Worm (Caenorhabditis elegans) whole organism, L4 larva: ENCODE results near the gene fbxa-44.

Source experiments
- dpl-1 ChIP-seq: fragments of 150-350 bp; optimal IDR thresholded peaks from 2 replicates; lab custom pipeline; 2014; ENCODE audit warnings: missing biosample characterization, missing genetic modification reagents, missing genetic modification characterization
- lin-38 ChIP-seq: fragments of 200-800 bp; sonication (Bioruptor generic); IDR thresholded peaks from 2 replicates; pipeline ENCODE4 v1.3.6; 2022; ENCODE audit warnings: missing genetic modification reagents, missing genetic modification characterization, missing compliant biosample characterization
- pqm-1 ChIP-seq: sonication (generic microtip); optimal IDR thresholded peaks from 2 replicates; lab custom pipeline; 2017; ENCODE audit warnings: missing biosample characterization, missing genetic modification characterization
- snpc-4 ChIP-seq: fragments of 150-350 bp; optimal IDR thresholded peaks from 2 replicates; lab custom pipeline; 2014; ENCODE audit warnings: missing biosample characterization, missing genetic modification characterization
- unc-39 ChIP-seq: sonication (generic microtip); optimal IDR thresholded peaks from 2 replicates; lab custom pipeline; 2017; ENCODE audit warnings: missing biosample characterization, missing genetic modification characterization

DNA sequence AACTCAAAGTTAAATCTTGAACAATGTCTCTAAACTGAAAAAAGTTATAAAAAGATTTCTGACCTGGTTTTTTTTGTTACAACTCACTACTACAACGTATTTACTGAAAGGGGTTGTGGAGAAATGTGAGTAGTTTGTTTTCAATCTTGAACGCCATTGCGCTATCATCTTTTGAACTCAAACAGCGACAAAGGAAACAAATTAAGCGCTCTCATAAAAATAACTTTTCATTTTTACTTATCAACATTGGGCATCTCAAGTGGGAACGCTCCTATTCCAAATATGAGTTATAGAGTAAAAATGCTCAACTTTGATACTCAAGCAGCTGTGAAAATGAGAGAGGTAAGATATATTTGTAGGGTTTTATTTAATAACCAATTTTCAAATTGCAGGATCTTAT lies 4.4 kb downstream of the fbxa-44 start, which contains the start of gene F09C6.15:
- TF ChIP-seq pqm-1 (tag; lab: Kevin White, UChicago), result no peak
- TF ChIP-seq dpl-1, result no peak
- no peak for TF ChIP-seq snpc-4 (tag; lab: Kevin White, UChicago)
- TF ChIP-seq unc-39 (tag; lab: Kevin White, UChicago), result no peak
- no peak for TF ChIP-seq lin-38 (GFP tag; lab: Robert Waterston, UW)
